Worm (Caenorhabditis elegans) whole organism, L4 larva: ENCODE measurements around the gene gfat-1.

Source experiments
- F10B5.3 ChIP-seq: sonication (generic microtip); optimal IDR thresholded peaks from 2 replicates; lab custom pipeline; 2016; ENCODE audit warnings: mild to moderate bottlenecking, missing genetic modification characterization, missing compliant biosample characterization
- F26F4.8 ChIP-seq: fragments of 200-800 bp; sonication (Bioruptor generic); conservative IDR thresholded peaks from 2 replicates; pipeline ENCODE4 v1.3.6; 2022; ENCODE audit warnings: missing genetic modification characterization, missing compliant biosample characterization
- F49E8.2 ChIP-seq: sonication (generic microtip); optimal IDR thresholded peaks from 2 replicates; lab custom pipeline; 2016; ENCODE audit warnings: missing compliant biosample characterization, mild to moderate bottlenecking, missing genetic modification characterization, borderline replicate concordance
- T20F7.1 ChIP-seq: fragments of 200-800 bp; sonication (Bioruptor generic); optimal IDR thresholded peaks from 2 replicates; lab custom pipeline; 2018; ENCODE audit warnings: mild to moderate bottlenecking, missing genetic modification characterization, missing compliant biosample characterization
- T26A8.4 ChIP-seq: fragments of 200-800 bp; sonication (Bioruptor generic); IDR thresholded peaks from 2 replicates; pipeline ENCODE4 v1.3.6; 2022; ENCODE audit warnings: missing genetic modification characterization, missing compliant biosample characterization
- Y75B8A.6 ChIP-seq: fragments of 200-800 bp; sonication (Bioruptor generic); IDR thresholded peaks from 2 replicates; pipeline ENCODE4 v1.3.6; 2022; ENCODE audit warnings: missing genetic modification reagents, missing genetic modification characterization, missing compliant biosample characterization
- ZK337.2 ChIP-seq: fragments of 200-800 bp; sonication (Bioruptor generic); IDR thresholded peaks from 2 replicates; pipeline ENCODE4 v1.3.6; 2022; ENCODE audit warnings: missing genetic modification reagents, missing genetic modification characterization, missing compliant biosample characterization
- ZK546.5 ChIP-seq, 2 experiments: sonication (generic microtip); optimal IDR thresholded peaks; 2 replicates each; lab custom pipeline; 2017; ENCODE audit warnings: missing biosample characterization in 2 of 2, missing genetic modification characterization in 2 of 2
- aha-1 ChIP-seq: fragments of 150-350 bp; peaks from one replicate; lab custom pipeline; 2014; ENCODE audit warnings: missing biosample characterization, missing genetic modification characterization
- ama-1 ChIP-seq: fragments of 150-350 bp; optimal IDR thresholded peaks from 2 replicates; lab custom pipeline; 2014; ENCODE audit warnings: inconsistent platforms, mixed read lengths
- arid-1 ChIP-seq: fragments of 200-800 bp; sonication (Bioruptor generic); conservative IDR thresholded peaks from 2 replicates; pipeline ENCODE4 v1.3.6; 2022; ENCODE audit warnings: missing genetic modification reagents, missing genetic modification characterization, missing compliant biosample characterization
- attf-4 ChIP-seq: sonication (generic microtip); optimal IDR thresholded peaks from 3 replicates; lab custom pipeline; 2017; ENCODE audit warnings: missing biosample characterization, missing genetic modification characterization
- ceh-32 ChIP-seq: sonication (generic microtip); optimal IDR thresholded peaks from 2 replicates; lab custom pipeline; 2016; ENCODE audit warnings: mild to moderate bottlenecking, missing genetic modification characterization, missing compliant biosample characterization; ENCODE audit not compliant: poor library complexity
- ceh-44 ChIP-seq: fragments of 200-800 bp; sonication (Bioruptor generic); IDR thresholded peaks from 2 replicates; pipeline ENCODE4 v1.3.6; 2022; ENCODE audit warnings: missing genetic modification reagents, missing genetic modification characterization, missing compliant biosample characterization
- ceh-62 ChIP-seq: sonication (generic microtip); optimal IDR thresholded peaks from 2 replicates; lab custom pipeline; 2017; ENCODE audit warnings: missing biosample characterization, missing genetic modification characterization
- ceh-82 ChIP-seq: sonication (generic microtip); optimal IDR thresholded peaks from 2 replicates; lab custom pipeline; 2017; ENCODE audit warnings: missing biosample characterization, missing genetic modification characterization
- ces-1 ChIP-seq: fragments of 150-350 bp; sonication (generic microtip); optimal IDR thresholded peaks from 4 replicates; lab custom pipeline; 2014; ENCODE audit warnings: missing biosample characterization, missing genetic modification reagents, missing genetic modification characterization
- cey-2 ChIP-seq: sonication (generic microtip); optimal IDR thresholded peaks from 3 replicates; lab custom pipeline; 2017; ENCODE audit warnings: missing genetic modification characterization, mild to moderate bottlenecking, missing compliant biosample characterization, antibody characterized with exemption, borderline replicate concordance; ENCODE audit not compliant: insufficient read depth
- ctbp-1 ChIP-seq: fragments of 200-800 bp; sonication (Bioruptor generic); IDR thresholded peaks from 2 replicates; pipeline ENCODE4 v1.3.6; 2022; ENCODE audit warnings: missing genetic modification reagents, missing genetic modification characterization, missing compliant biosample characterization
- daf-12 ChIP-seq: fragments of 150-350 bp; optimal IDR thresholded peaks from 2 replicates; lab custom pipeline; 2014; ENCODE audit warnings: missing biosample characterization, missing genetic modification reagents, missing genetic modification characterization
- daf-19 ChIP-seq: fragments of 200-800 bp; sonication (Bioruptor generic); conservative IDR thresholded peaks from 2 replicates; pipeline ENCODE4 v1.3.6; 2022; ENCODE audit warnings: missing genetic modification characterization, missing compliant biosample characterization
- dmd-8 ChIP-seq: fragments of 200-800 bp; sonication (Bioruptor generic); IDR thresholded peaks from 2 replicates; pipeline ENCODE4 v1.3.6; 2022; ENCODE audit warnings: missing genetic modification characterization, missing compliant biosample characterization
- egl-27 ChIP-seq: sonication (generic microtip); optimal IDR thresholded peaks from 3 replicates; lab custom pipeline; 2017; ENCODE audit warnings: missing biosample characterization, missing genetic modification reagents, missing genetic modification characterization
- fkh-10 ChIP-seq: fragments of 150-350 bp; optimal IDR thresholded peaks from 2 replicates; lab custom pipeline; 2014; ENCODE audit warnings: missing biosample characterization, missing genetic modification reagents, missing genetic modification characterization
- hlh-30 ChIP-seq: sonication (generic microtip); optimal IDR thresholded peaks from 2 replicates; lab custom pipeline; 2017; ENCODE audit warnings: antibody characterized with exemption, mild to moderate bottlenecking, missing genetic modification characterization, missing compliant biosample characterization; ENCODE audit not compliant: insufficient read depth
- hmg-1.1 ChIP-seq: fragments of 200-800 bp; sonication (Bioruptor generic); IDR thresholded peaks from 2 replicates; pipeline ENCODE4 v1.3.6; 2022; ENCODE audit warnings: missing genetic modification reagents, missing genetic modification characterization, missing compliant biosample characterization
- jun-1 ChIP-seq: fragments of 150-350 bp; optimal IDR thresholded peaks from 2 replicates; lab custom pipeline; 2014; ENCODE audit warnings: missing biosample characterization, missing genetic modification reagents, missing genetic modification characterization
- lin-1 ChIP-seq: fragments of 200-800 bp; sonication (Bioruptor generic); IDR thresholded peaks from 2 replicates; pipeline ENCODE4 v1.3.6; 2022; ENCODE audit warnings: missing genetic modification reagents, missing genetic modification characterization, missing compliant biosample characterization
- lin-13 ChIP-seq: fragments of 150-350 bp; optimal IDR thresholded peaks from 2 replicates; lab custom pipeline; 2014; ENCODE audit warnings: missing biosample characterization, missing genetic modification reagents, missing genetic modification characterization
- lin-39 ChIP-seq: fragments of 150-350 bp; optimal IDR thresholded peaks from 2 replicates; lab custom pipeline; 2014; ENCODE audit warnings: missing biosample characterization, missing genetic modification reagents, missing genetic modification characterization
- lir-3 ChIP-seq: sonication (generic microtip); optimal IDR thresholded peaks from 2 replicates; lab custom pipeline; 2016; ENCODE audit warnings: mild to moderate bottlenecking, missing genetic modification characterization, missing compliant biosample characterization
- lsy-2 ChIP-seq, 2 experiments: fragments of 150-350 bp in 1 of 2; sonication (generic microtip) in 1 of 2; optimal IDR thresholded peaks; 2 replicates each; lab custom pipeline; 2014 to 2017; ENCODE audit warnings: missing biosample characterization in 2 of 2, missing genetic modification characterization in 2 of 2
- mdl-1 ChIP-seq, 2 experiments: fragments of 150-350 bp in 1 of 2; sonication (generic microtip) in 1 of 2; optimal IDR thresholded peaks; 2 replicates each; lab custom pipeline; 2014 to 2017; ENCODE audit warnings: missing biosample characterization in 2 of 2, missing genetic modification characterization in 2 of 2
- mdt-29 ChIP-seq: fragments of 200-800 bp; sonication (Bioruptor generic); IDR thresholded peaks from 2 replicates; pipeline ENCODE4 v1.3.6; 2022; ENCODE audit warnings: missing genetic modification reagents, missing genetic modification characterization, missing compliant biosample characterization
- mep-1 ChIP-seq: fragments of 150-350 bp; sonication (generic microtip); optimal IDR thresholded peaks from 3 replicates; lab custom pipeline; 2014; ENCODE audit warnings: missing biosample characterization, missing genetic modification characterization
- mxl-2 ChIP-seq: fragments of 200-800 bp; sonication (Bioruptor generic); conservative IDR thresholded peaks from 2 replicates; pipeline ENCODE4 v1.3.6; 2022; ENCODE audit warnings: missing genetic modification reagents, missing genetic modification characterization, missing compliant biosample characterization
- nhr-10 ChIP-seq: fragments of 150-350 bp; optimal IDR thresholded peaks from 2 replicates; lab custom pipeline; 2014; ENCODE audit warnings: missing biosample characterization, missing genetic modification characterization
- nhr-111 ChIP-seq: fragments of 200-800 bp; sonication (Bioruptor generic); optimal IDR thresholded peaks from 2 replicates; lab custom pipeline; 2018; ENCODE audit warnings: mild to moderate bottlenecking, missing genetic modification characterization, missing compliant biosample characterization
- nhr-48 ChIP-seq: sonication (generic microtip); optimal IDR thresholded peaks from 2 replicates; lab custom pipeline; 2016; ENCODE audit warnings: mild to moderate bottlenecking, missing genetic modification characterization, missing compliant biosample characterization
- nhr-6 ChIP-seq: fragments of 150-350 bp; optimal IDR thresholded peaks from 2 replicates; lab custom pipeline; 2014; ENCODE audit warnings: missing biosample characterization, missing genetic modification characterization
- php-3 ChIP-seq: fragments of 200-800 bp; sonication (Bioruptor generic); IDR thresholded peaks from 2 replicates; pipeline ENCODE4 v1.3.6; 2022; ENCODE audit warnings: missing genetic modification reagents, missing genetic modification characterization, missing compliant biosample characterization
- rbr-2 ChIP-seq: sonication (generic microtip); optimal IDR thresholded peaks from 2 replicates; lab custom pipeline; 2016; ENCODE audit warnings: missing genotype, missing genetic modification characterization, missing compliant biosample characterization
- saeg-2 ChIP-seq: fragments of 200-800 bp; sonication (Bioruptor generic); IDR thresholded peaks from 2 replicates; pipeline ENCODE4 v1.3.6; 2022; ENCODE audit warnings: missing genetic modification reagents, missing genetic modification characterization, missing compliant biosample characterization
- sdz-12 ChIP-seq: fragments of 200-800 bp; sonication (Bioruptor generic); optimal IDR thresholded peaks from 2 replicates; lab custom pipeline; 2018; ENCODE audit warnings: mild to moderate bottlenecking, missing genetic modification characterization, missing compliant biosample characterization
- set-16 ChIP-seq: fragments of 200-800 bp; sonication (Bioruptor generic); IDR thresholded peaks from 2 replicates; pipeline ENCODE4 v1.3.6; 2022; ENCODE audit warnings: missing genetic modification reagents, missing genetic modification characterization, missing compliant biosample characterization
- spr-3 ChIP-seq: fragments of 200-800 bp; sonication (Bioruptor generic); optimal IDR thresholded peaks from 2 replicates; lab custom pipeline; 2018; ENCODE audit warnings: mild to moderate bottlenecking, missing genetic modification characterization, missing compliant biosample characterization
- tag-97 ChIP-seq: fragments of 200-800 bp; sonication (Bioruptor generic); IDR thresholded peaks from 2 replicates; pipeline ENCODE4 v1.3.6; 2022; ENCODE audit warnings: missing genetic modification characterization, missing compliant biosample characterization
- tra-1 ChIP-seq: fragments of 200-800 bp; sonication (Bioruptor generic); IDR thresholded peaks from 2 replicates; pipeline ENCODE4 v1.3.6; 2022; ENCODE audit warnings: missing genetic modification reagents, missing genetic modification characterization, missing compliant biosample characterization
- vab-7 ChIP-seq: fragments of 200-800 bp; sonication (Bioruptor generic); IDR thresholded peaks from 2 replicates; pipeline ENCODE4 v1.3.6; 2022; ENCODE audit warnings: missing genetic modification reagents, missing genetic modification characterization, missing compliant biosample characterization
- zag-1 ChIP-seq: fragments of 150-350 bp; optimal IDR thresholded peaks from 2 replicates; lab custom pipeline; 2014; ENCODE audit warnings: missing biosample characterization, missing genetic modification characterization
- zip-11 ChIP-seq: fragments of 200-800 bp; sonication (Bioruptor generic); IDR thresholded peaks from 2 replicates; pipeline ENCODE4 v1.3.6; 2022; ENCODE audit warnings: missing genetic modification characterization, missing compliant biosample characterization
- ztf-11 ChIP-seq: fragments of 150-350 bp; optimal IDR thresholded peaks from 2 replicates; lab custom pipeline; 2014; ENCODE audit warnings: missing biosample characterization, missing genetic modification characterization
- ztf-7 ChIP-seq: fragments of 150-350 bp; optimal IDR thresholded peaks from 2 replicates; lab custom pipeline; 2014; ENCODE audit warnings: missing biosample characterization, missing genetic modification characterization

gfat-1 gene

ce11 chrII:11632689-11633088 is 37.5 kb upstream of the gfat-1 start (continued):
- TF ChIP-seq ztf-7 (tag; lab: Kevin White, UChicago): no peak
- TF ChIP-seq ceh-62 (tag; lab: Kevin White, UChicago): no peak
- TF ChIP-seq egl-27: no peak
- TF ChIP-seq ctbp-1 (GFP tag; lab: Robert Waterston, UW): 0 out of 2 replicates have a peak, but pooled peaks have one; percentile 42
- no peak for TF ChIP-seq tra-1 (GFP tag; lab: Robert Waterston, UW)
- TF ChIP-seq mxl-2 (GFP tag; lab: Robert Waterston, UW): no peak
- no peak for TF ChIP-seq jun-1
- TF ChIP-seq zip-11 (GFP tag; lab: Robert Waterston, UW): no peak
- no peak for TF ChIP-seq ceh-32 (tag; lab: Kevin White, UChicago)
- TF ChIP-seq nhr-10 (tag; lab: Kevin White, UChicago): no peak
- TF ChIP-seq F26F4.8 (GFP tag; lab: Robert Waterston, UW): no peak
- TF ChIP-seq T20F7.1 (GFP tag; lab: Kevin White, UChicago): no peak
- TF ChIP-seq arid-1: no peak
- peak; percentile 49 for TF ChIP-seq hlh-30 (tag; lab: Kevin White, UChicago)
- no peak for TF ChIP-seq tag-97
- TF ChIP-seq php-3 (GFP tag; lab: Robert Waterston, UW): no peak
- TF ChIP-seq mdl-1 (tag; optimal IDR thresholded peaks at IDR 0.05; lab: Kevin White, UChicago): peak in 1 of 2 experiments; percentile 63
- peak; percentile 91 for TF ChIP-seq aha-1
- no peak for TF ChIP-seq Y75B8A.6
- TF ChIP-seq dmd-8 (GFP tag; lab: Robert Waterston, UW): no peak
- no peak for TF ChIP-seq lin-13 (GFP tag; lab: Kevin White, UChicago)
- TF ChIP-seq vab-7 (GFP tag; lab: Robert Waterston, UW): no peak; the same call in 1 of the 2 replicates
- TF ChIP-seq set-16 (GFP tag; lab: Robert Waterston, UW): peak; percentile 26; the same call in 1 of the 2 replicates
- TF ChIP-seq fkh-10 (GFP tag; lab: Kevin White, UChicago): peak; percentile 29
- TF ChIP-seq daf-19 (GFP tag; lab: Robert Waterston, UW): no peak
- TF ChIP-seq nhr-111 (GFP tag; lab: Kevin White, UChicago): no peak
- TF ChIP-seq T26A8.4: no peak
- no peak for TF ChIP-seq saeg-2 (GFP tag; lab: Robert Waterston, UW)
- TF ChIP-seq lsy-2 (tag; optimal IDR thresholded peaks at IDR 0.05; lab: Kevin White, UChicago): peak in 1 of 2 experiments; percentile 41
- no peak for TF ChIP-seq daf-12 (tag; lab: Kevin White, UChicago)
- no peak for TF ChIP-seq lin-1 (GFP tag; lab: Robert Waterston, UW)
- TF ChIP-seq mep-1 (tag; lab: Kevin White, UChicago): peak; percentile 52
- no peak for TF ChIP-seq ama-1 (lab: Kevin White, UChicago)
- TF ChIP-seq attf-4 (tag; lab: Kevin White, UChicago): no peak
- no peak for TF ChIP-seq ceh-44 (GFP tag; lab: Robert Waterston, UW)
- no peak for TF ChIP-seq F49E8.2
- TF ChIP-seq spr-3 (GFP tag; lab: Kevin White, UChicago): no peak
- TF ChIP-seq ces-1: no peak
- no peak for TF ChIP-seq ZK337.2 (GFP tag; lab: Robert Waterston, UW)
- no peak for TF ChIP-seq lin-39
- peak; percentile 6 for TF ChIP-seq nhr-48 (tag; lab: Kevin White, UChicago)
- no peak for TF ChIP-seq nhr-6 (tag; lab: Kevin White, UChicago)
- TF ChIP-seq ceh-82 (tag; lab: Kevin White, UChicago): no peak
- TF ChIP-seq ZK546.5 (tag; optimal IDR thresholded peaks at IDR 0.05; lab: Kevin White, UChicago): no peak
- peak; percentile 41 for TF ChIP-seq rbr-2 (tag; lab: Kevin White, UChicago)
- TF ChIP-seq lir-3 (tag; lab: Kevin White, UChicago): no peak
- TF ChIP-seq cey-2: no peak
- no peak for TF ChIP-seq F10B5.3
- no peak for TF ChIP-seq mdt-29 (GFP tag; lab: Robert Waterston, UW)
- TF ChIP-seq ztf-11: no peak
- peak; percentile 83 for TF ChIP-seq hmg-1.1
- no peak for TF ChIP-seq zag-1
- no peak for TF ChIP-seq sdz-12 (GFP tag; lab: Kevin White, UChicago)
